Worm (Caenorhabditis elegans) whole organism, young adult: ENCODE results near the gene exos-1.

Experiments
- ceh-79 ChIP-seq: sonication (generic microtip); optimal IDR thresholded peaks from 2 replicates; lab custom pipeline; 2017; ENCODE audit warnings: mild to moderate bottlenecking, missing genetic modification characterization, missing compliant biosample characterization
- pbrm-1 ChIP-seq: fragments of 200-800 bp; sonication (Bioruptor generic); IDR thresholded peaks from 2 replicates; pipeline ENCODE4 v1.3.6; 2022; ENCODE audit warnings: missing genetic modification reagents, missing genetic modification characterization, missing compliant biosample characterization

ce11 chrIII:11059775-11060174 lies 50.9 kb downstream of the exos-1 start:
- no peak for TF ChIP-seq pbrm-1 (GFP tag; lab: Robert Waterston, UW)
- TF ChIP-seq ceh-79 (tag; lab: Kevin White, UChicago): no peak
